Worm (Caenorhabditis elegans) whole organism, L2 larva: ENCODE measurements around the gene T16G1.3.
A peak's percentile ranks its signal among the peaks of the same experiment; 100 is the strongest.

Experiments
- C34F6.9 ChIP-seq: fragments of 150-350 bp; optimal IDR thresholded peaks from 2 replicates; lab custom pipeline; 2014; ENCODE audit warnings: missing biosample characterization, missing genetic modification characterization
- F13H6.1 ChIP-seq: sonication (generic microtip); optimal IDR thresholded peaks from 2 replicates; lab custom pipeline; 2016; ENCODE audit warnings: missing genetic modification characterization, missing compliant biosample characterization
- R02D3.7 ChIP-seq: fragments of 150-350 bp; optimal IDR thresholded peaks from 2 replicates; lab custom pipeline; 2014; ENCODE audit warnings: missing biosample characterization, missing genetic modification characterization
- alr-1 ChIP-seq: fragments of 150-350 bp; optimal IDR thresholded peaks from 2 replicates; lab custom pipeline; 2014; ENCODE audit warnings: missing biosample characterization, missing genetic modification characterization
- aly-2 ChIP-seq: fragments of 150-350 bp; optimal IDR thresholded peaks from 2 replicates; lab custom pipeline; 2014; ENCODE audit warnings: missing biosample characterization, missing genetic modification characterization
- crh-2 ChIP-seq: sonication (generic microtip); optimal IDR thresholded peaks from 2 replicates; lab custom pipeline; 2017; ENCODE audit warnings: missing biosample characterization, missing genetic modification characterization
- egl-27 ChIP-seq: sonication (generic microtip); optimal IDR thresholded peaks from 3 replicates; lab custom pipeline; 2017; ENCODE audit warnings: missing biosample characterization, missing genetic modification reagents, missing genetic modification characterization
- lin-11 ChIP-seq: fragments of 150-350 bp; sonication (generic microtip); optimal IDR thresholded peaks from 2 replicates; lab custom pipeline; 2014; ENCODE audit warnings: missing biosample characterization, missing genetic modification characterization, inconsistent platforms, mixed read lengths
- lin-39 ChIP-seq: fragments of 150-350 bp; optimal IDR thresholded peaks from 2 replicates; lab custom pipeline; 2014; ENCODE audit warnings: missing biosample characterization, missing genetic modification reagents, missing genetic modification characterization
- mab-5 ChIP-seq: fragments of 150-350 bp; optimal IDR thresholded peaks from 2 replicates; lab custom pipeline; 2014; ENCODE audit warnings: missing biosample characterization, missing genetic modification characterization
- mbf-1 ChIP-seq: sonication (generic microtip); optimal IDR thresholded peaks from 2 replicates; lab custom pipeline; 2017; ENCODE audit warnings: missing biosample characterization, missing genetic modification characterization
- nhr-10 ChIP-seq: sonication (generic microtip); optimal IDR thresholded peaks from 2 replicates; lab custom pipeline; 2017; ENCODE audit warnings: missing biosample characterization, missing genetic modification characterization
- nhr-11 ChIP-seq: fragments of 150-350 bp; optimal IDR thresholded peaks from 2 replicates; lab custom pipeline; 2014; ENCODE audit warnings: missing biosample characterization, missing genetic modification characterization
- nhr-129 ChIP-seq: fragments of 150-350 bp; optimal IDR thresholded peaks from 2 replicates; lab custom pipeline; 2014; ENCODE audit warnings: missing biosample characterization, missing genetic modification characterization
- nhr-21 ChIP-seq: fragments of 150-350 bp; optimal IDR thresholded peaks from 2 replicates; lab custom pipeline; 2014; ENCODE audit warnings: missing biosample characterization, missing genetic modification characterization
- nhr-237 ChIP-seq: fragments of 150-350 bp; optimal IDR thresholded peaks from 2 replicates; lab custom pipeline; 2014; ENCODE audit warnings: missing biosample characterization, missing genetic modification characterization
- nhr-6 ChIP-seq: fragments of 150-350 bp; optimal IDR thresholded peaks from 2 replicates; lab custom pipeline; 2014; ENCODE audit warnings: missing biosample characterization, missing genetic modification characterization
- peb-1 ChIP-seq: fragments of 150-350 bp; optimal IDR thresholded peaks from 2 replicates; lab custom pipeline; 2014; ENCODE audit warnings: missing biosample characterization, missing genetic modification characterization
- sma-3 ChIP-seq: sonication (generic microtip); optimal IDR thresholded peaks from 2 replicates; lab custom pipeline; 2016; ENCODE audit warnings: missing genetic modification reagents, missing genetic modification characterization, missing compliant biosample characterization
- sma-9 ChIP-seq, 2 experiments: fragments of 150-350 bp in 1 of 2; sonication (generic microtip) in 1 of 2; optimal IDR thresholded peaks; 2 replicates each; lab custom pipeline; 2014 to 2016; ENCODE audit warnings: missing genetic modification characterization in 2 of 2, mild to moderate bottlenecking in 1 of 2, missing biosample characterization in 1 of 2, missing compliant biosample characterization in 1 of 2, missing genetic modification reagents in 1 of 2, moderate library complexity in 1 of 2
- unc-39 ChIP-seq: fragments of 150-350 bp; optimal IDR thresholded peaks from 2 replicates; lab custom pipeline; 2014; ENCODE audit warnings: missing biosample characterization, missing genetic modification characterization
- unc-55 ChIP-seq: fragments of 150-350 bp; sonication (generic microtip); optimal IDR thresholded peaks from 3 replicates; lab custom pipeline; 2014; ENCODE audit warnings: missing biosample characterization, missing genetic modification reagents, missing genetic modification characterization
- unc-62 ChIP-seq: fragments of 150-350 bp; optimal IDR thresholded peaks from 2 replicates; lab custom pipeline; 2014; ENCODE audit warnings: missing biosample characterization, missing genetic modification reagents, missing genetic modification characterization
- zag-1 ChIP-seq: fragments of 150-350 bp; optimal IDR thresholded peaks from 2 replicates; lab custom pipeline; 2014; ENCODE audit warnings: missing biosample characterization, missing genetic modification characterization
- ztf-1 ChIP-seq: fragments of 200-800 bp; sonication (Bioruptor generic); conservative IDR thresholded peaks from 2 replicates; pipeline ENCODE4 v1.3.6; 2022; ENCODE audit warnings: missing genetic modification characterization, missing compliant biosample characterization
- ztf-4 ChIP-seq: fragments of 150-350 bp; optimal IDR thresholded peaks from 2 replicates; lab custom pipeline; 2014; ENCODE audit warnings: missing biosample characterization, missing genetic modification characterization

T16G1.3 gene

ce11 chrV:12898583-12899232 is 45.4 kb downstream of the T16G1.3 start:
- TF ChIP-seq alr-1 = no peak
- peak; percentile 0 for TF ChIP-seq C34F6.9 (tag; lab: Kevin White, UChicago)
- peak; percentile 37 for TF ChIP-seq mab-5 (tag; lab: Kevin White, UChicago)
- TF ChIP-seq nhr-21 (tag; lab: Kevin White, UChicago) = no peak
- TF ChIP-seq unc-55 (GFP tag; lab: Kevin White, UChicago) = peak; percentile 34
- TF ChIP-seq ztf-4 = no peak
- TF ChIP-seq unc-39 (tag; lab: Kevin White, UChicago) = no peak
- no peak for TF ChIP-seq nhr-6 (tag; lab: Kevin White, UChicago)
- no peak for TF ChIP-seq lin-11
- TF ChIP-seq unc-62 (GFP tag; lab: Kevin White, UChicago) = no peak
- TF ChIP-seq nhr-237 = no peak
- no peak for TF ChIP-seq peb-1 (tag; lab: Kevin White, UChicago)
- TF ChIP-seq egl-27 = no peak
- TF ChIP-seq, all 48 proteins: peak for 3

- TF ChIP-seq nhr-21 (tag; lab: Kevin White, UChicago) (no peak), unc-55 (GFP tag; lab: Kevin White, UChicago) (peak; percentile 26)
These were observed 46.8 kb downstream of the T16G1.3 start for ce11 chrV:12897338-12897737.

ce11 chrV:12896850-12897249 is 47.3 kb downstream of the T16G1.3 start:
- TF ChIP-seq crh-2 (tag; lab: Kevin White, UChicago) (peak; percentile 22), lin-39 (tag; lab: Kevin White, UChicago) (no peak), nhr-129 (tag; lab: Kevin White, UChicago) (peak; percentile 14), R02D3.7 (no peak), F13H6.1 (tag; lab: Kevin White, UChicago) (peak; percentile 15)

DNA sequence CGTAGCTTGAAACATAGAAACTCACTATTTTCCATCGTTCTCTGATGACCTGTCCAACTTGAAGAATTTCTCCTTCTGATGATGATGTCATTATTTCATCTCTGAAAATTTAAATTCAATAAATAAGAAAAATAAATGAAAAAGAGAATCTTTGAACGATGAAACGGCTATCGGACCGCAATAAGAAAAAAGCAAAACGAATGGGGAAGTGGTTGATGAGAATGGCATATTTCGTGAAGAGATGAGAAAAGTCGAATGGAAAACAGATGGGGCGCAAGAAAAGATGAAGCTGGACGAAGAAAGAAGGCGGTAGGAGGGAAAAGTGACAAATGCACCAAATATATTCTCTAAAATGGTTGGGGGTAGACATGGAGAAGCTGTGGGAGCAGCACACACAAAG is 48.4 kb downstream of the T16G1.3 start, which contains the start of gene ttbk-7:
Gene ttbk-7, minus strand, starts transcription at position 101 of the 400 bp plus-strand sequence.
- TF ChIP-seq ztf-1 (GFP tag; lab: Robert Waterston, UW) = no peak
- no peak for TF ChIP-seq nhr-237
- no peak for TF ChIP-seq sma-9 (GFP tag; optimal IDR thresholded peaks at IDR 0.05; lab: Kevin White, UChicago)
- TF ChIP-seq sma-9 (tag; optimal IDR thresholded peaks at IDR 0.05; lab: Kevin White, UChicago) = no peak
- no peak for TF ChIP-seq mbf-1 (tag; lab: Kevin White, UChicago)
- TF ChIP-seq nhr-129 (tag; lab: Kevin White, UChicago) = no peak
- TF ChIP-seq crh-2 (tag; lab: Kevin White, UChicago) = no peak
- no peak for TF ChIP-seq nhr-11 (tag; lab: Kevin White, UChicago)
- no peak for TF ChIP-seq mab-5 (tag; lab: Kevin White, UChicago)
- no peak for TF ChIP-seq nhr-10
- no peak for TF ChIP-seq peb-1 (tag; lab: Kevin White, UChicago)
- no peak for TF ChIP-seq R02D3.7
- no peak for TF ChIP-seq egl-27
- no peak for TF ChIP-seq aly-2
- TF ChIP-seq unc-39 (tag; lab: Kevin White, UChicago) = no peak
- no peak for TF ChIP-seq sma-3
- TF ChIP-seq zag-1 = no peak
